Worm (Caenorhabditis elegans) whole organism, L3 larva: ENCODE data around the gene T26H5.8.

Source experiments
- ceh-82 ChIP-seq: fragments of 150-350 bp; optimal IDR thresholded peaks from 2 replicates; lab custom pipeline; 2014; ENCODE audit warnings: missing biosample characterization, missing genetic modification characterization
- egl-27 ChIP-seq: sonication (generic microtip); optimal IDR thresholded peaks from 4 replicates; lab custom pipeline; 2017; ENCODE audit warnings: missing biosample characterization, missing genetic modification reagents, missing genetic modification characterization
- snpc-4 ChIP-seq: fragments of 150-350 bp; optimal IDR thresholded peaks from 2 replicates; lab custom pipeline; 2014; ENCODE audit warnings: missing biosample characterization, missing genetic modification characterization

ce11 chrV:15379817-15380216, 52.7 kb downstream of the T26H5.8 start, which contains the start of gene srh-251:
- no peak for TF ChIP-seq ceh-82 (tag; lab: Kevin White, UChicago)
- no peak for TF ChIP-seq egl-27 (tag; lab: Kevin White, UChicago)
- no peak for TF ChIP-seq snpc-4 (tag; lab: Kevin White, UChicago)
